Fruit fly (Drosophila melanogaster): ENCODE results near the gene Tti1.

The Tti1 gene

dm6 chr3R:9704183-9705007 is 50.1 kb downstream of the Tti1 start:
- TF ChIP-seq usp (GFP tag; optimal IDR thresholded peaks at IDR 0.05) (no peak), Dll (optimal IDR thresholded peaks at IDR 0.05) (peak; percentile 14), psq (optimal IDR thresholded peaks at IDR 0.05) (no peak), pan (optimal IDR thresholded peaks at IDR 0.05) (no peak), CG8478 (optimal IDR thresholded peaks at IDR 0.05) (peak; percentile 30), EcR (GFP tag; optimal IDR thresholded peaks at IDR 0.05) (no peak)

- TF ChIP-seq Dll (optimal IDR thresholded peaks at IDR 0.05): no peak
- no peak for TF ChIP-seq psq (optimal IDR thresholded peaks at IDR 0.05)
- TF ChIP-seq CG8478 (optimal IDR thresholded peaks at IDR 0.05): no peak
- no peak for TF ChIP-seq pan (optimal IDR thresholded peaks at IDR 0.05)
- no peak for TF ChIP-seq usp (GFP tag; optimal IDR thresholded peaks at IDR 0.05)
- TF ChIP-seq EcR (GFP tag; optimal IDR thresholded peaks at IDR 0.05): no peak
Measured at dm6 chr3R:9703273-9703672, 51.2 kb downstream of the Tti1 start.

DNA sequence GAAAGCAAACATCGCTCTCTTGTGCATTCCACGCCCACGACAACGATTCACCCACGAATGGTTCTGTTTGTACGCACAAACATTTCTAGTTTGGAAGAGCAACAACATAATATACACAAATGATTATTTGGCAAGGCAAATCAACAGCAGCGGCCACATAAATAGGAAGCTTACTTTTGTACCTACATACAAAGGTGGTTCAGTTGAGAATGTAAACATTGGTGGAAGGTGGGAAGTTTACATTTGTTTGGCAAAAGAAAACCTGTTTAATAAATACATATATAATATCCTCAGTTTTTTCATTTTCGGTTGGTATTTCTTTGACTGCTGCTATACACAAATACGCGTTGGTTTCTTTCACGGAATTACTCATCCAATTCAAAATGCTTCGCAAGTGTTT is 51.9 kb downstream of the Tti1 start:
- no peak for TF ChIP-seq CG8478 (optimal IDR thresholded peaks at IDR 0.05)
- TF ChIP-seq Dll (optimal IDR thresholded peaks at IDR 0.05): no peak
- TF ChIP-seq psq (optimal IDR thresholded peaks at IDR 0.05): no peak
- TF ChIP-seq EcR (GFP tag; optimal IDR thresholded peaks at IDR 0.05): no peak
- no peak for TF ChIP-seq pan (optimal IDR thresholded peaks at IDR 0.05)
- no peak for TF ChIP-seq usp (GFP tag; optimal IDR thresholded peaks at IDR 0.05)

DNA sequence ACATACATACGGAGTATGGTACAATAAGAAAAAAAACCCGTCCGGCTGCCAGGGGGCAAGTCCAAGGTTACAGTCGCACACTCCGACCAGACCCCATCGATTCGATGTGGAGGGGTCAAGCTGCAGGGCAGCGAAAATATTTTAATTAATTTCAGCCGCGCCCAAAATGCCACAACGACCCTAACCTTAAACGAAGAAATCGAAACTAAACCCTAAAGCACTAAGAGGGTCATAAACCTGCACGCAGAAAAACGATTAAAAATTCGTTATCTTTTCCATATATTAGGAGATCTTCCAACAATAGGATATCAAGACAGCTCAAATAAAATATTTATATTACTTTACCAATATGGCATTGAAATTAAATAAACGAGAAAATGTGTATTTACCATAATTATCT is 52.6 kb downstream of the Tti1 start:
- no peak for TF ChIP-seq CG8478 (optimal IDR thresholded peaks at IDR 0.05)
- no peak for TF ChIP-seq Dll (optimal IDR thresholded peaks at IDR 0.05)
- TF ChIP-seq pan (optimal IDR thresholded peaks at IDR 0.05): no peak
- no peak for TF ChIP-seq psq (optimal IDR thresholded peaks at IDR 0.05)
- TF ChIP-seq EcR (GFP tag; optimal IDR thresholded peaks at IDR 0.05): no peak
- TF ChIP-seq usp (GFP tag; optimal IDR thresholded peaks at IDR 0.05): no peak

dm6 chr3R:9701148-9701703 is 53.3 kb downstream of the Tti1 start:
- TF ChIP-seq psq (optimal IDR thresholded peaks at IDR 0.05) (no peak), usp (GFP tag; optimal IDR thresholded peaks at IDR 0.05) (no peak), EcR (GFP tag; optimal IDR thresholded peaks at IDR 0.05) (no peak), CG8478 (optimal IDR thresholded peaks at IDR 0.05) (no peak), Dll (optimal IDR thresholded peaks at IDR 0.05) (no peak), pan (optimal IDR thresholded peaks at IDR 0.05) (no peak)
